Fruit fly (Drosophila melanogaster) whole organism, embryonic: Measurements from ENCODE around the gene CG12112.

Experiments
- Asciz ChIP-seq: fragments of 200-800 bp; sonication (Bioruptor generic); optimal IDR thresholded peaks from 2 replicates; lab custom pipeline; 2017; ENCODE audit warnings: missing biosample characterization, mild to moderate bottlenecking, missing genetic modification characterization, missing genetic modification reagents
- BEAF-32 ChIP-seq: fragments of 200-800 bp; sonication (Bioruptor generic); optimal IDR thresholded peaks from 3 replicates; lab custom pipeline; 2017; ENCODE audit warnings: missing biosample characterization, missing genetic modification characterization, mild to moderate bottlenecking, moderate library complexity, missing genetic modification reagents
- CG10543 ChIP-seq: fragments of 200-800 bp; sonication (Bioruptor generic); optimal IDR thresholded peaks from 3 replicates; lab custom pipeline; 2017; ENCODE audit warnings: missing biosample characterization, mild to moderate bottlenecking, missing genetic modification characterization, moderate library complexity
- CG10654 ChIP-seq: fragments of 200-800 bp; sonication (Bioruptor generic); optimal IDR thresholded peaks from 2 replicates; lab custom pipeline; 2016; ENCODE audit warnings: missing biosample characterization, missing genetic modification characterization
- CG11247 ChIP-seq: fragments of 200-800 bp; sonication (Bioruptor generic); IDR thresholded peaks from 2 replicates; pipeline ENCODE4 v1.3.6; 2022; ENCODE audit warnings: missing biosample characterization, missing genetic modification characterization
- CG11456 ChIP-seq: fragments of 200-800 bp; sonication (Bioruptor generic); IDR thresholded peaks from 3 replicates; pipeline ENCODE4 v1.3.6; 2022; ENCODE audit warnings: missing biosample characterization, missing genetic modification characterization
- CG1233 ChIP-seq: fragments of 200-800 bp; sonication (Bioruptor generic); optimal IDR thresholded peaks from 4 replicates; lab custom pipeline; 2018; ENCODE audit warnings: missing biosample characterization, mild to moderate bottlenecking, missing genetic modification characterization
- CG16779 ChIP-seq: fragments of 200-800 bp; sonication (Bioruptor generic); IDR thresholded peaks from 2 replicates; pipeline ENCODE4 v1.3.6; 2022; ENCODE audit warnings: missing biosample characterization, missing genetic modification characterization
- CG16813 ChIP-seq: fragments of 200-800 bp; sonication (Bioruptor generic); IDR thresholded peaks from 3 replicates; pipeline ENCODE4 v1.3.6; 2022; ENCODE audit warnings: missing biosample characterization, missing genetic modification characterization; ENCODE audit not compliant: partially characterized antibody
- CG17612 ChIP-seq: fragments of 200-800 bp; sonication (Bioruptor generic); IDR thresholded peaks from 2 replicates; pipeline ENCODE4 v1.3.6; 2022; ENCODE audit warnings: missing biosample characterization, missing genetic modification characterization
- CG3281 ChIP-seq: fragments of 200-800 bp; sonication (Bioruptor generic); optimal IDR thresholded peaks from 3 replicates; lab custom pipeline; 2017; ENCODE audit warnings: missing biosample characterization, mild to moderate bottlenecking, missing genetic modification characterization
- CG3847 ChIP-seq: fragments of 200-800 bp; sonication (Bioruptor generic); IDR thresholded peaks from 2 replicates; pipeline ENCODE4 v1.3.6; 2022; ENCODE audit warnings: missing biosample characterization, missing genetic modification characterization
- CG5180 ChIP-seq: fragments of 200-800 bp; sonication (Bioruptor generic); optimal IDR thresholded peaks from 3 replicates; lab custom pipeline; 2017; ENCODE audit warnings: missing biosample characterization, missing genetic modification characterization, mild to moderate bottlenecking, moderate library complexity, missing genetic modification reagents
- CG5953 ChIP-seq: fragments of 200-800 bp; sonication (Bioruptor generic); IDR thresholded peaks from 2 replicates; pipeline ENCODE4 v1.3.6; 2022; ENCODE audit warnings: missing biosample characterization, missing genetic modification characterization
- CG7928 ChIP-seq: fragments of 200-800 bp; sonication (Bioruptor generic); optimal IDR thresholded peaks from 2 replicates; lab custom pipeline; 2017; ENCODE audit warnings: missing biosample characterization, mild to moderate bottlenecking, missing genetic modification characterization
- CG8359 ChIP-seq: fragments of 200-800 bp; sonication (Bioruptor generic); optimal IDR thresholded peaks from 2 replicates; lab custom pipeline; 2017; ENCODE audit warnings: missing biosample characterization, mild to moderate bottlenecking, missing genetic modification characterization, borderline replicate concordance
- CG8478 ChIP-seq: fragments of >200 bp; optimal IDR thresholded peaks from 2 replicates; lab custom pipeline; 2018
- CG8944 ChIP-seq: fragments of 200-800 bp; sonication (Bioruptor generic); optimal IDR thresholded peaks from 3 replicates; lab custom pipeline; 2016; ENCODE audit warnings: missing biosample characterization, missing genetic modification characterization
- CG9609 ChIP-seq: fragments of 200-800 bp; sonication (Bioruptor generic); optimal IDR thresholded peaks from 3 replicates; lab custom pipeline; 2016; ENCODE audit warnings: missing biosample characterization, missing genetic modification characterization
- CrebB ChIP-seq: fragments of 200-800 bp; sonication (Bioruptor generic); optimal IDR thresholded peaks from 3 replicates; lab custom pipeline; 2018; ENCODE audit warnings: missing biosample characterization, mild to moderate bottlenecking, missing genetic modification characterization
- Dbx ChIP-seq: fragments of 200-800 bp; sonication (Bioruptor generic); IDR thresholded peaks from 3 replicates; pipeline ENCODE4 v1.3.6; 2022; ENCODE audit warnings: missing biosample characterization, missing genetic modification characterization
- Fer3 ChIP-seq: fragments of 200-800 bp; sonication (Bioruptor generic); optimal IDR thresholded peaks from 2 replicates; lab custom pipeline; 2018; ENCODE audit warnings: missing biosample characterization, mild to moderate bottlenecking, missing genetic modification characterization, moderate library complexity
- Gug ChIP-seq: fragments of 200-800 bp; sonication (Bioruptor generic); IDR thresholded peaks from 4 replicates; pipeline ENCODE4 v1.3.6; 2022; ENCODE audit warnings: missing biosample characterization, missing genetic modification characterization
- HLHmδ ChIP-seq: fragments of 200-800 bp; sonication (Bioruptor generic); optimal IDR thresholded peaks from 2 replicates; lab custom pipeline; 2018; ENCODE audit warnings: missing biosample characterization, mild to moderate bottlenecking, missing genetic modification characterization, moderate library complexity
- Hr39 ChIP-seq: fragments of >200 bp; optimal IDR thresholded peaks from 2 replicates; lab custom pipeline; 2017
- Kr ChIP-seq: fragments of 200-800 bp; sonication (Bioruptor generic); optimal IDR thresholded peaks from 2 replicates; lab custom pipeline; 2017; ENCODE audit warnings: missing biosample characterization, mild to moderate bottlenecking, missing genetic modification characterization
- MTF-1 ChIP-seq: fragments of 200-800 bp; sonication (Bioruptor generic); optimal IDR thresholded peaks from 2 replicates; lab custom pipeline; 2018; ENCODE audit warnings: missing biosample characterization, mild to moderate bottlenecking, missing genetic modification characterization, borderline replicate concordance
- Mrtf ChIP-seq: fragments of 200-800 bp; sonication (Bioruptor generic); IDR thresholded peaks from 3 replicates; pipeline ENCODE4 v1.3.6; 2022; ENCODE audit warnings: missing biosample characterization, missing genetic modification characterization
- Sin3A ChIP-seq: fragments of >200 bp; optimal IDR thresholded peaks from 2 replicates; lab custom pipeline; 2018
- ara ChIP-seq: fragments of 200-800 bp; sonication (Bioruptor generic); IDR thresholded peaks from 2 replicates; pipeline ENCODE4 v1.3.6; 2022; ENCODE audit warnings: missing biosample characterization, missing genetic modification characterization
- bab2 ChIP-seq: fragments of 200-800 bp; sonication (Bioruptor generic); optimal IDR thresholded peaks from 2 replicates; lab custom pipeline; 2016; ENCODE audit warnings: missing biosample characterization, missing genetic modification characterization
- br ChIP-seq: fragments of >200 bp; optimal IDR thresholded peaks from 2 replicates; lab custom pipeline; 2017
- dimm ChIP-seq: fragments of 200-800 bp; sonication (Bioruptor generic); IDR thresholded peaks from 2 replicates; pipeline ENCODE4 v1.3.6; 2022; ENCODE audit warnings: missing biosample characterization, missing genetic modification characterization
- dmrt11E ChIP-seq: fragments of 200-800 bp; sonication (Bioruptor generic); optimal IDR thresholded peaks from 3 replicates; lab custom pipeline; 2018; ENCODE audit warnings: missing biosample characterization, mild to moderate bottlenecking, missing genetic modification characterization, moderate library complexity
- dmrt99B ChIP-seq: fragments of 200-800 bp; sonication (Bioruptor generic); optimal IDR thresholded peaks from 2 replicates; lab custom pipeline; 2018; ENCODE audit warnings: missing biosample characterization, mild to moderate bottlenecking, missing genetic modification characterization, moderate library complexity
- fd64A ChIP-seq: fragments of 200-800 bp; sonication (Bioruptor generic); optimal IDR thresholded peaks from 3 replicates; lab custom pipeline; 2018; ENCODE audit warnings: missing biosample characterization, mild to moderate bottlenecking, missing genetic modification characterization
- gfzf ChIP-seq: fragments of 200-800 bp; sonication (Bioruptor generic); optimal IDR thresholded peaks from 2 replicates; lab custom pipeline; 2016; ENCODE audit warnings: missing biosample characterization, mild to moderate bottlenecking, missing genetic modification characterization, moderate library complexity
- insv ChIP-seq, 2 experiments: fragments of 200-800 bp; sonication (Bioruptor generic); optimal IDR thresholded peaks; 3 replicates each; lab custom pipeline; 2016 to 2018; ENCODE audit warnings: missing biosample characterization in 2 of 2, missing genetic modification characterization in 2 of 2
- kah ChIP-seq: fragments of 200-800 bp; sonication (Bioruptor generic); optimal IDR thresholded peaks from 2 replicates; lab custom pipeline; 2018; ENCODE audit warnings: missing biosample characterization, mild to moderate bottlenecking, missing genetic modification characterization
- knrl ChIP-seq: fragments of 200-800 bp; sonication (Bioruptor generic); IDR thresholded peaks from 3 replicates; pipeline ENCODE4 v1.3.6; 2022; ENCODE audit warnings: missing biosample characterization, missing genetic modification characterization; ENCODE audit not compliant: partially characterized antibody
- lbe ChIP-seq: fragments of 200-800 bp; sonication (Bioruptor generic); optimal IDR thresholded peaks from 2 replicates; lab custom pipeline; 2016; ENCODE audit warnings: missing biosample characterization, mild to moderate bottlenecking, missing genetic modification characterization
- oc ChIP-seq: fragments of 200-800 bp; sonication (Bioruptor generic); optimal IDR thresholded peaks from 2 replicates; lab custom pipeline; 2018; ENCODE audit warnings: missing biosample characterization, mild to moderate bottlenecking, missing genetic modification characterization, moderate library complexity
- odd ChIP-seq: fragments of 200-800 bp; sonication (Bioruptor generic); optimal IDR thresholded peaks from 2 replicates; lab custom pipeline; 2017; ENCODE audit warnings: missing biosample characterization, mild to moderate bottlenecking, missing genetic modification characterization
- pb ChIP-seq: fragments of 200-800 bp; sonication (Bioruptor generic); optimal IDR thresholded peaks from 3 replicates; lab custom pipeline; 2016; ENCODE audit warnings: missing biosample characterization, missing genetic modification characterization
- pzg ChIP-seq: fragments of 200-800 bp; sonication (Bioruptor generic); optimal IDR thresholded peaks from 3 replicates; lab custom pipeline; 2018; ENCODE audit warnings: missing biosample characterization, mild to moderate bottlenecking, missing genetic modification characterization, moderate library complexity
- run ChIP-seq: fragments of 200-800 bp; sonication (Bioruptor generic); optimal IDR thresholded peaks from 3 replicates; lab custom pipeline; 2018; ENCODE audit warnings: missing biosample characterization, mild to moderate bottlenecking, missing genetic modification characterization
- sim ChIP-seq: fragments of 200-800 bp; sonication (Bioruptor generic); IDR thresholded peaks from 2 replicates; pipeline ENCODE4 v1.3.6; 2022; ENCODE audit warnings: missing biosample characterization, missing genetic modification characterization
- slou ChIP-seq: fragments of 200-800 bp; sonication (Bioruptor generic); optimal IDR thresholded peaks from 3 replicates; lab custom pipeline; 2016; ENCODE audit warnings: missing biosample characterization, missing genetic modification characterization
- sqz ChIP-seq: fragments of 200-800 bp; sonication (Bioruptor generic); optimal IDR thresholded peaks from 3 replicates; lab custom pipeline; 2018; ENCODE audit warnings: missing biosample characterization, mild to moderate bottlenecking, missing genetic modification characterization
- vnd ChIP-seq: fragments of 200-800 bp; sonication (Bioruptor generic); IDR thresholded peaks from 3 replicates; pipeline ENCODE4 v1.3.6; 2022; ENCODE audit warnings: missing biosample characterization, missing genetic modification characterization; ENCODE audit not compliant: partially characterized antibody
- wdn ChIP-seq: fragments of 200-800 bp; sonication (Bioruptor generic); IDR thresholded peaks from 2 replicates; pipeline ENCODE4 v1.3.6; 2022; ENCODE audit warnings: missing biosample characterization, missing genetic modification characterization
- wor ChIP-seq: fragments of 200-800 bp; sonication (Bioruptor generic); IDR thresholded peaks from 2 replicates; pipeline ENCODE4 v1.3.6; 2022; ENCODE audit warnings: missing biosample characterization, missing genetic modification characterization

CG12112 gene

dm6 chrX:8558762-8559172 is 1.2 kb downstream of the CG12112 start, which contains the start of gene IntS4 (continued):
- TF ChIP-seq CG8944 (peak; percentile 12), wdn (GFP tag; lab: Robert Waterston, UW) (0 out of 2 replicates have a peak, but pooled peaks have one; percentile 17), br (no peak), CG3281 (GFP tag; lab: Kevin White, UChicago) (peak; percentile 58), CG17612 (no peak), gfzf (peak; percentile 4), CG11247 (GFP tag; lab: Robert Waterston, UW) (0 out of 2 replicates have a peak, but pooled peaks have one; percentile 52), CrebB (tag; lab: Kevin White, UChicago) (peak; percentile 20), CG10654 (GFP tag; lab: Kevin White, UChicago) (peak; percentile 56), BEAF-32 (GFP tag; lab: Kevin White, UChicago) (peak; percentile 94), Sin3A (lab: Kevin White, UChicago) (peak; percentile 17), lbe (GFP tag; lab: Kevin White, UChicago) (peak; percentile 75), MTF-1 (GFP tag; lab: Kevin White, UChicago) (no peak), run (tag; lab: Kevin White, UChicago) (peak; percentile 81), kah (GFP tag; lab: Kevin White, UChicago) (no peak), Fer3 (tag; lab: Kevin White, UChicago) (peak; percentile 55), CG11456 (GFP tag; lab: Robert Waterston, UW) (peak; percentile 75; the same call in 2 of the 3 replicates), dmrt99B (no peak), bab2 (GFP tag; lab: Kevin White, UChicago) (peak; percentile 6), HLHmδ (no peak), Hr39 (no peak), CG8359 (GFP tag; lab: Kevin White, UChicago) (no peak), Dbx (GFP tag; lab: Robert Waterston, UW) (peak; percentile 74), knrl (GFP tag; lab: Robert Waterston, UW) (peak; percentile 96), Mrtf (no peak), slou (peak; percentile 68), pzg (GFP tag; lab: Kevin White, UChicago) (peak; percentile 59), pb (GFP tag; lab: Kevin White, UChicago) (no peak), sqz (GFP tag; lab: Kevin White, UChicago) (no peak), CG5180 (no peak), CG9609 (GFP tag; lab: Kevin White, UChicago) (peak; percentile 2), odd (GFP tag; lab: Kevin White, UChicago) (no peak), CG16779 (GFP tag; lab: Robert Waterston, UW) (no peak), CG3847 (GFP tag; lab: Robert Waterston, UW) (peak; percentile 59), sim (GFP tag; lab: Robert Waterston, UW) (no peak), vnd (GFP tag; lab: Robert Waterston, UW) (peak; percentile 94), Gug (peak; percentile 84), oc (tag; lab: Kevin White, UChicago) (no peak), CG7928 (GFP tag; lab: Kevin White, UChicago) (peak; percentile 19), Kr (no peak), CG1233 (GFP tag; lab: Kevin White, UChicago) (no peak), CG16813 (peak; percentile 96), CG5953 (GFP tag; lab: Robert Waterston, UW) (no peak), wor (no peak; the same call in 1 of the 2 replicates), dmrt11E (tag; lab: Kevin White, UChicago) (peak; percentile 45), Asciz (GFP tag; lab: Kevin White, UChicago) (no peak), ara (peak; percentile 48; the same call in 1 of the 2 replicates), insv (GFP tag; optimal IDR thresholded peaks at IDR 0.05; lab: Kevin White, UChicago) (peak in 1 of 2 experiments; percentile 31), CG10543 (peak; percentile 82), fd64A (GFP tag; lab: Kevin White, UChicago) (no peak), CG8478 (lab: Kevin White, UChicago) (no peak), dimm (GFP tag; lab: Robert Waterston, UW) (no peak)
